Fruit fly (Drosophila melanogaster) whole organism, wandering third instar larva: ENCODE results near the gene CG6149.

Experiments
- Abd-B ChIP-seq: fragments of >200 bp; optimal IDR thresholded peaks from 2 replicates; lab custom pipeline; 2017; ENCODE audit warnings: missing biosample characterization, missing genetic modification characterization
- CG9705 ChIP-seq: fragments of 200-800 bp; sonication (Bioruptor generic); optimal IDR thresholded peaks from 2 replicates; lab custom pipeline; 2018; ENCODE audit warnings: missing biosample characterization, mild to moderate bottlenecking, missing genetic modification characterization
- CrebA ChIP-seq: fragments of 200-800 bp; sonication (Bioruptor generic); optimal IDR thresholded peaks from 2 replicates; lab custom pipeline; 2016; ENCODE audit warnings: missing biosample characterization, mild to moderate bottlenecking, missing genetic modification characterization, borderline replicate concordance
- Dfd ChIP-seq: fragments of >200 bp; optimal IDR thresholded peaks from 2 replicates; lab custom pipeline; 2017; ENCODE audit warnings: missing biosample characterization, missing genetic modification characterization
- Dif ChIP-seq: fragments of 200-275, 200-300 bp; sonication (Bioruptor generic); optimal IDR thresholded peaks from 2 replicates; lab custom pipeline; 2018; ENCODE audit warnings: missing biosample characterization, missing genetic modification characterization; ENCODE audit not compliant: partially characterized antibody
- GATAd ChIP-seq: sonication (Bioruptor generic); optimal IDR thresholded peaks from 2 replicates; lab custom pipeline; 2016; ENCODE audit warnings: missing biosample characterization, missing genetic modification characterization
- HLH106 ChIP-seq: fragments of 200-800 bp; optimal IDR thresholded peaks from 3 replicates; lab custom pipeline; 2019; ENCODE audit warnings: missing biosample characterization, mild to moderate bottlenecking, missing genetic modification characterization, moderate library complexity
- Hnf4 ChIP-seq: fragments of 200-800 bp; sonication (Bioruptor generic); optimal IDR thresholded peaks from 2 replicates; lab custom pipeline; 2016; ENCODE audit warnings: missing biosample characterization, mild to moderate bottlenecking, missing genetic modification characterization
- Hr78 ChIP-seq: fragments of >200 bp; optimal IDR thresholded peaks from 2 replicates; lab custom pipeline; 2017; ENCODE audit warnings: missing biosample characterization, missing genetic modification characterization
- Hr83 ChIP-seq: fragments of 200-300 bp; sonication (Bioruptor generic); optimal IDR thresholded peaks from 2 replicates; lab custom pipeline; 2016; ENCODE audit warnings: missing biosample characterization, mild to moderate bottlenecking, missing genetic modification characterization, moderate library complexity; ENCODE audit not compliant: poor library complexity, severe bottlenecking
- Mio ChIP-seq: sonication (Bioruptor generic); optimal IDR thresholded peaks from 2 replicates; lab custom pipeline; 2016; ENCODE audit warnings: missing biosample characterization, missing genetic modification characterization
- Myc ChIP-seq: fragments of >200 bp; optimal IDR thresholded peaks from 2 replicates; lab custom pipeline; 2017
- OdsH ChIP-seq: fragments of 200-800 bp; sonication (Bioruptor generic); optimal IDR thresholded peaks from 2 replicates; lab custom pipeline; 2016; ENCODE audit warnings: missing biosample characterization, mild to moderate bottlenecking, missing genetic modification characterization
- Rel ChIP-seq, 2 experiments: fragments of 200-800 bp; sonication (Bioruptor generic) in 1 of 2; optimal IDR thresholded peaks; 2 replicates in 1 of 2; 3 replicates in 1 of 2; lab custom pipeline; 2016 to 2019; ENCODE audit warnings: mild to moderate bottlenecking in 2 of 2, missing biosample characterization in 2 of 2, missing genetic modification characterization in 2 of 2, moderate library complexity in 1 of 2
- Sp1 ChIP-seq: fragments of 200-800 bp; sonication (Bioruptor generic); optimal IDR thresholded peaks from 3 replicates; lab custom pipeline; 2019; ENCODE audit warnings: missing biosample characterization, mild to moderate bottlenecking, missing genetic modification characterization, moderate library complexity
- Vsx2 ChIP-seq: fragments of 200-300, 225-300 bp; sonication (Bioruptor generic); optimal IDR thresholded peaks from 2 replicates; lab custom pipeline; 2018; ENCODE audit warnings: missing biosample characterization, missing genetic modification characterization; ENCODE audit not compliant: partially characterized antibody
- br ChIP-seq: fragments of 200-800 bp; sonication (Bioruptor generic); optimal IDR thresholded peaks from 2 replicates; lab custom pipeline; 2016; ENCODE audit warnings: missing biosample characterization, missing genetic modification characterization
- brk ChIP-seq: fragments of 200-800 bp; sonication (Bioruptor generic); optimal IDR thresholded peaks from 2 replicates; lab custom pipeline; 2016; ENCODE audit warnings: missing biosample characterization, mild to moderate bottlenecking, missing genetic modification characterization
- dl ChIP-seq, 2 experiments: fragments of 175-275, 200-275 bp in 1 of 2; fragments of 200-275 bp in 1 of 2; sonication (Bioruptor generic); optimal IDR thresholded peaks; lab custom pipeline; 2018; ENCODE audit warnings: mild to moderate bottlenecking in 2 of 2, missing biosample characterization in 2 of 2, missing genetic modification characterization in 2 of 2, moderate library complexity in 2 of 2; ENCODE audit not compliant: partially characterized antibody in 2 of 2, insufficient read depth in 1 of 2
- dmrt93B ChIP-seq: fragments of 200-800 bp; sonication (Bioruptor generic); optimal IDR thresholded peaks from 2 replicates; lab custom pipeline; 2018; ENCODE audit warnings: missing biosample characterization, mild to moderate bottlenecking, missing genetic modification characterization
- dsf ChIP-seq: sonication (Bioruptor generic); optimal IDR thresholded peaks from 2 replicates; lab custom pipeline; 2016; ENCODE audit warnings: missing biosample characterization, missing genetic modification characterization, borderline replicate concordance
- ey ChIP-seq: fragments of 200-800 bp; sonication (Bioruptor generic); optimal IDR thresholded peaks from 2 replicates; lab custom pipeline; 2016; ENCODE audit warnings: missing biosample characterization, missing genetic modification characterization
- foxo ChIP-seq, 2 experiments: fragments of 200-800 bp; sonication (Bioruptor generic); optimal IDR thresholded peaks; 2 replicates in 1 of 2; 3 replicates in 1 of 2; lab custom pipeline; 2016 to 2017; ENCODE audit warnings: missing biosample characterization in 2 of 2, missing genetic modification characterization in 2 of 2
- fru ChIP-seq: fragments of 200-800 bp; sonication (Bioruptor generic); optimal IDR thresholded peaks from 3 replicates; lab custom pipeline; 2016; ENCODE audit warnings: missing biosample characterization, mild to moderate bottlenecking, missing genetic modification characterization
- h ChIP-seq: fragments of 200-800 bp; sonication (Bioruptor generic); optimal IDR thresholded peaks from 3 replicates; lab custom pipeline; 2016; ENCODE audit warnings: missing biosample characterization, mild to moderate bottlenecking, missing genetic modification characterization
- pan ChIP-seq: fragments of >200 bp; optimal IDR thresholded peaks from 2 replicates; lab custom pipeline; 2017
- psq ChIP-seq: fragments of 200-800 bp; sonication (Bioruptor generic); optimal IDR thresholded peaks from 3 replicates; lab custom pipeline; 2017; ENCODE audit warnings: missing biosample characterization, mild to moderate bottlenecking, missing genetic modification characterization, moderate library complexity
- rgr ChIP-seq: fragments of 200-800 bp; sonication (Bioruptor generic); optimal IDR thresholded peaks from 3 replicates; lab custom pipeline; 2016; ENCODE audit warnings: missing biosample characterization, mild to moderate bottlenecking, missing genetic modification characterization
- sage ChIP-seq: fragments of 200-800 bp; sonication (Bioruptor generic); optimal IDR thresholded peaks from 2 replicates; lab custom pipeline; 2016; ENCODE audit warnings: missing biosample characterization, mild to moderate bottlenecking, missing genetic modification characterization
- sv ChIP-seq: fragments of 200-800 bp; sonication (Bioruptor generic); optimal IDR thresholded peaks from 3 replicates; lab custom pipeline; 2016; ENCODE audit warnings: missing biosample characterization, missing genetic modification characterization
- tai ChIP-seq: sonication (Bioruptor generic); optimal IDR thresholded peaks from 2 replicates; lab custom pipeline; 2016; ENCODE audit warnings: missing biosample characterization, missing genetic modification characterization
- usp ChIP-seq: fragments of >200 bp; optimal IDR thresholded peaks from 2 replicates; lab custom pipeline; 2017; ENCODE audit warnings: missing biosample characterization, missing genetic modification characterization
- woc ChIP-seq: sonication (Bioruptor generic); optimal IDR thresholded peaks from 2 replicates; lab custom pipeline; 2016; ENCODE audit warnings: missing biosample characterization, mild to moderate bottlenecking, missing genetic modification characterization

The CG6149 gene

dm6 chr3L:11440258-11440657, 5.0 kb upstream of the CG6149 start:
- TF ChIP-seq Vsx2 (GFP tag; lab: Kevin White, UChicago) (no peak), rgr (no peak), Dfd (GFP tag; lab: Kevin White, UChicago) (no peak), usp (GFP tag; lab: Kevin White, UChicago) (no peak), psq (GFP tag; lab: Kevin White, UChicago) (no peak), Hr83 (GFP tag; lab: Kevin White, UChicago) (no peak), Mio (no peak), sv (GFP tag; lab: Kevin White, UChicago) (no peak), foxo (GFP tag; optimal IDR thresholded peaks at IDR 0.05; lab: Kevin White, UChicago) (no peak), brk (GFP tag; lab: Kevin White, UChicago) (no peak), CrebA (no peak), HLH106 (tag; lab: Kevin White, UChicago) (no peak), Hnf4 (GFP tag; lab: Kevin White, UChicago) (no peak), Sp1 (GFP tag; lab: Kevin White, UChicago) (no peak), GATAd (no peak), CG9705 (GFP tag; lab: Kevin White, UChicago) (no peak), Myc (lab: Kevin White, UChicago) (no peak), Hr78 (GFP tag; lab: Kevin White, UChicago) (no peak), dmrt93B (GFP tag; lab: Kevin White, UChicago) (no peak), dsf (GFP tag; lab: Kevin White, UChicago) (no peak)
- TF ChIP-seq, all 38 proteins: peak for 0

DNA sequence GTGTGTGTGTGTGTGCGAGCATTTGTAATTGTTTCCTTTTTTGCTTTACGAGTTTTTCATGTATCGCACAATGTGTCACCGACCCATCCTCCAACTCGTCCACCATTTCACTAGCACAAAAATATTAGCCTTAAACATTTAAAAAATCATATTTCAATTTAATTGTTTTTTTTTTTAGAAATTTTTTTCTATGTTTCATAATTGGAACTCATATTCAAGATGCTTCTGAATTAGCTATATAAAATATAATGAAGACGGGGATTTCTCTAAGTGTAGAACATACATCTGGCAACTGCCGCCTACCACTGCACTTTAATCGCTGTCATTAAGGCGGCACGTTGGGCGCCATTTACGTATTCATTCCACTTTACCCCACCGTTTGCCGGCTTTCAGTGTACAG, 4.3 kb upstream of the CG6149 start:
- TF ChIP-seq Hnf4 (GFP tag; lab: Kevin White, UChicago) (no peak), HLH106 (tag; lab: Kevin White, UChicago) (peak; percentile 3), foxo (GFP tag; optimal IDR thresholded peaks at IDR 0.05; lab: Kevin White, UChicago) (peak in 1 of 2 experiments; percentile 3), brk (GFP tag; lab: Kevin White, UChicago) (no peak), fru (peak; percentile 27), OdsH (peak; percentile 11), dl (GFP tag; optimal IDR thresholded peaks at IDR 0.05; lab: Kevin White, UChicago; ENCODE audit: insufficient read depth in 1 of 2, partially characterized antibody in 2 of 2) (no peak), ey (GFP tag; lab: Kevin White, UChicago) (peak; percentile 9), br (GFP tag; lab: Kevin White, UChicago) (no peak), Myc (lab: Kevin White, UChicago) (no peak)

dm6 chr3L:11434112-11434511, 1.2 kb downstream of the CG6149 start:
- no peak for TF ChIP-seq GATAd
- no peak for TF ChIP-seq psq (GFP tag; lab: Kevin White, UChicago)
- TF ChIP-seq usp (GFP tag; lab: Kevin White, UChicago), result no peak
- no peak for TF ChIP-seq pan (lab: Kevin White, UChicago)
- no peak for TF ChIP-seq Vsx2 (GFP tag; lab: Kevin White, UChicago)
- no peak for TF ChIP-seq h (GFP tag; lab: Kevin White, UChicago)
- TF ChIP-seq ey (GFP tag; lab: Kevin White, UChicago), result no peak
- no peak for TF ChIP-seq Myc (lab: Kevin White, UChicago)
- no peak for TF ChIP-seq Rel (GFP tag; optimal IDR thresholded peaks at IDR 0.05; lab: Kevin White, UChicago)
- TF ChIP-seq Rel (tag; optimal IDR thresholded peaks at IDR 0.05; lab: Kevin White, UChicago), result no peak
- no peak for TF ChIP-seq tai (GFP tag; lab: Kevin White, UChicago)
- TF ChIP-seq sage (GFP tag; lab: Kevin White, UChicago), result no peak
- no peak for TF ChIP-seq OdsH
- TF ChIP-seq Hr83 (GFP tag; lab: Kevin White, UChicago), result no peak
- TF ChIP-seq HLH106 (tag; lab: Kevin White, UChicago), result no peak
- no peak for TF ChIP-seq fru
- TF ChIP-seq CrebA, result no peak
- TF ChIP-seq brk (GFP tag; lab: Kevin White, UChicago), result no peak
- no peak for TF ChIP-seq Hnf4 (GFP tag; lab: Kevin White, UChicago)
- no peak for TF ChIP-seq foxo (GFP tag; optimal IDR thresholded peaks at IDR 0.05; lab: Kevin White, UChicago)

DNA sequence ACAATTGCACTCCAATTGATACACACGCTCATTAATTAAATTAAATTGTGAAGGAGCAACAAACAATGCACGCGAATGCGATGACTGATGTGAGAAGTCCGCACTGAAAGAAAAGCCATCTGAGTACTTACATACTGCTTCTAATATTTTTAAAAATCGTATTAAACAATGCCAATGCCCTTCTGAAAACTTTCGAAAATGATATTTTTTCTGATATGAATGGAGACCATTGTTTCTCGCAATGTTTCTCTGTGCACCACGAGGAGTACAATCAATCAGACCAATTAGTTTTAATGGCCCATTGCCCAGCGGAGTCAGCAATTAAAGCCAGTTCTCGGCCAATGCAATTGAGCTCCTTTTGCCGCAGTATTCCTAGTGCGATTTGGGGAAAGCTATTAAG, 2.1 kb downstream of the CG6149 start:
- TF ChIP-seq HLH106 (tag; lab: Kevin White, UChicago), result peak; percentile 36
- no peak for TF ChIP-seq Myc (lab: Kevin White, UChicago)
- no peak for TF ChIP-seq woc
- TF ChIP-seq psq (GFP tag; lab: Kevin White, UChicago), result no peak
- TF ChIP-seq br (GFP tag; lab: Kevin White, UChicago), result peak; percentile 11
- peak; percentile 34 for TF ChIP-seq fru
- no peak for TF ChIP-seq OdsH
- peak in 1 of 2 experiments; percentile 41 for TF ChIP-seq foxo (GFP tag; optimal IDR thresholded peaks at IDR 0.05; lab: Kevin White, UChicago)
- TF ChIP-seq Dif, result no peak
- no peak for TF ChIP-seq Sp1 (GFP tag; lab: Kevin White, UChicago)
- no peak for TF ChIP-seq Hr83 (GFP tag; lab: Kevin White, UChicago)
- no peak for TF ChIP-seq Abd-B
